Fruit fly (Drosophila melanogaster) whole organism: ENCODE measurements around the gene sdt.

Source experiments
- CG8478 ChIP-seq: fragments of >200 bp; optimal IDR thresholded peaks from 2 replicates; lab custom pipeline; 2018; ENCODE audit warnings: inconsistent platforms
- Dll ChIP-seq: fragments of >200 bp; optimal IDR thresholded peaks from 2 replicates; lab custom pipeline; 2017
- EcR ChIP-seq, 2 experiments: fragments of >200 bp; optimal IDR thresholded peaks; 2 replicates each; lab custom pipeline; 2017; ENCODE audit warnings: missing biosample characterization in 2 of 2, missing genetic modification characterization in 2 of 2, missing genetic modification reagents in 2 of 2
- pan ChIP-seq: fragments of >200 bp; optimal IDR thresholded peaks from 2 replicates; lab custom pipeline; 2017
- psq ChIP-seq: fragments of >200 bp; optimal IDR thresholded peaks from 2 replicates; lab custom pipeline; 2017
- usp ChIP-seq: fragments of >200 bp; optimal IDR thresholded peaks from 2 replicates; lab custom pipeline; 2017; ENCODE audit warnings: missing biosample characterization, missing genetic modification characterization, mixed read lengths

Gene sdt

dm6 chrX:8227942-8228341 is 49.6 kb downstream of the sdt start:
- TF ChIP-seq psq (lab: Kevin White, UChicago) (no peak), Dll (lab: Kevin White, UChicago) (no peak), EcR (GFP tag; optimal IDR thresholded peaks at IDR 0.05; lab: Kevin White, UChicago) (no peak), usp (GFP tag; lab: Kevin White, UChicago) (no peak), CG8478 (lab: Kevin White, UChicago) (no peak), pan (no peak)

dm6 chrX:8229918-8230699 is 51.8 kb downstream of the sdt start:
- no peak for TF ChIP-seq usp (GFP tag; lab: Kevin White, UChicago)
- TF ChIP-seq Dll (lab: Kevin White, UChicago), result no peak
- no peak for TF ChIP-seq CG8478 (lab: Kevin White, UChicago)
- TF ChIP-seq psq (lab: Kevin White, UChicago), result no peak

dm6 chrX:8231241-8232028 is 53.1 kb downstream of the sdt start:
- TF ChIP-seq pan (no peak), Dll (lab: Kevin White, UChicago) (no peak), usp (GFP tag; lab: Kevin White, UChicago) (no peak), CG8478 (lab: Kevin White, UChicago) (no peak), psq (lab: Kevin White, UChicago) (no peak), EcR (GFP tag; optimal IDR thresholded peaks at IDR 0.05; lab: Kevin White, UChicago) (no peak)

dm6 chrX:8233167-8233566 is 54.8 kb downstream of the sdt start:
- no peak for TF ChIP-seq Dll (lab: Kevin White, UChicago)
- TF ChIP-seq pan, result no peak
- TF ChIP-seq CG8478 (lab: Kevin White, UChicago), result no peak
- no peak for TF ChIP-seq psq (lab: Kevin White, UChicago)
- no peak for TF ChIP-seq EcR (GFP tag; optimal IDR thresholded peaks at IDR 0.05; lab: Kevin White, UChicago)
- no peak for TF ChIP-seq usp (GFP tag; lab: Kevin White, UChicago)

- TF ChIP-seq EcR (GFP tag; optimal IDR thresholded peaks at IDR 0.05; lab: Kevin White, UChicago) (no peak), usp (GFP tag; lab: Kevin White, UChicago) (no peak), pan (no peak), psq (lab: Kevin White, UChicago) (no peak), CG8478 (lab: Kevin White, UChicago) (no peak), Dll (lab: Kevin White, UChicago) (no peak)
These were observed 55.7 kb downstream of the sdt start for dm6 chrX:8233915-8234565.

dm6 chrX:8240431-8240830 is 62.1 kb downstream of the sdt start, which contains the start of gene CG2147:
CG2147 (plus strand) TSS chrX:8240684.
- TF ChIP-seq EcR (GFP tag; optimal IDR thresholded peaks at IDR 0.05; lab: Kevin White, UChicago) (no peak), pan (no peak), CG8478 (lab: Kevin White, UChicago) (no peak), usp (GFP tag; lab: Kevin White, UChicago) (no peak)

- TF ChIP-seq CG8478 (lab: Kevin White, UChicago), result no peak
- TF ChIP-seq EcR (GFP tag; optimal IDR thresholded peaks at IDR 0.05; lab: Kevin White, UChicago), result no peak
- no peak for TF ChIP-seq usp (GFP tag; lab: Kevin White, UChicago)
- no peak for TF ChIP-seq pan
- TF ChIP-seq Dll (lab: Kevin White, UChicago), result no peak
- no peak for TF ChIP-seq psq (lab: Kevin White, UChicago)
These were observed 63.9 kb downstream of the sdt start, which contains the start of gene Trxr1 for dm6 chrX:8242298-8242697. Trxr1 (plus strand) TSS chrX:8242528.

- TF ChIP-seq EcR (GFP tag; optimal IDR thresholded peaks at IDR 0.05; lab: Kevin White, UChicago), result no peak
- TF ChIP-seq CG8478 (lab: Kevin White, UChicago), result no peak
- no peak for TF ChIP-seq psq (lab: Kevin White, UChicago)
- no peak for TF ChIP-seq pan
- no peak for TF ChIP-seq usp (GFP tag; lab: Kevin White, UChicago)
- TF ChIP-seq Dll (lab: Kevin White, UChicago), result no peak
These were observed 64.9 kb downstream of the sdt start for dm6 chrX:8243251-8243650.

- TF ChIP-seq Dll (lab: Kevin White, UChicago), result no peak
- TF ChIP-seq EcR (GFP tag; optimal IDR thresholded peaks at IDR 0.05; lab: Kevin White, UChicago), result no peak
- no peak for TF ChIP-seq pan
- TF ChIP-seq CG8478 (lab: Kevin White, UChicago), result no peak
- TF ChIP-seq usp (GFP tag; lab: Kevin White, UChicago), result no peak
- no peak for TF ChIP-seq psq (lab: Kevin White, UChicago)
These were observed 65.9 kb downstream of the sdt start, which contains the start of gene sni for dm6 chrX:8243966-8244895. sni (minus strand) TSS chrX:8244016.

dm6 chrX:8251268-8251996 is 73.1 kb downstream of the sdt start, which contains the start of gene ND-75:
ND-75 (minus strand) TSS chrX:8251687.
- no peak for TF ChIP-seq Dll (lab: Kevin White, UChicago)
- no peak for TF ChIP-seq CG8478 (lab: Kevin White, UChicago)
- TF ChIP-seq pan, result no peak
- no peak for TF ChIP-seq EcR (GFP tag; optimal IDR thresholded peaks at IDR 0.05; lab: Kevin White, UChicago)
- TF ChIP-seq usp (GFP tag; lab: Kevin White, UChicago), result no peak
- no peak for TF ChIP-seq psq (lab: Kevin White, UChicago)
